Fruit fly (Drosophila melanogaster) whole organism, adult: ENCODE measurements around the gene CG17803.
A peak's percentile ranks its signal among the peaks of the same experiment; 100 is the strongest.

Source experiments
- CG11617 ChIP-seq: fragments of 200-800 bp; sonication (Bioruptor generic); optimal IDR thresholded peaks from 2 replicates; lab custom pipeline; 2017; ENCODE audit warnings: mild to moderate bottlenecking, missing biosample characterization, missing genetic modification reagents, missing genetic modification characterization
- CG12768 ChIP-seq: fragments of 200-800 bp; sonication (Bioruptor generic); optimal IDR thresholded peaks from 2 replicates; lab custom pipeline; 2017; ENCODE audit warnings: missing biosample characterization, missing genetic modification characterization, mild to moderate bottlenecking, moderate library complexity, missing genetic modification reagents
- CG14711 ChIP-seq: fragments of 200-800 bp; sonication (Bioruptor generic); optimal IDR thresholded peaks from 2 replicates; lab custom pipeline; 2018; ENCODE audit warnings: missing biosample characterization, mild to moderate bottlenecking, missing genetic modification characterization, moderate library complexity
- CG1620 ChIP-seq: fragments of 200-800 bp; sonication (Bioruptor generic); optimal IDR thresholded peaks from 2 replicates; lab custom pipeline; 2016; ENCODE audit warnings: missing biosample characterization, missing genetic modification characterization
- CG33017 ChIP-seq: fragments of 200-800 bp; sonication (Bioruptor generic); optimal IDR thresholded peaks from 2 replicates; lab custom pipeline; 2018; ENCODE audit warnings: missing biosample characterization, mild to moderate bottlenecking, missing genetic modification characterization, moderate library complexity
- CG5204 ChIP-seq: fragments of 200-800 bp; sonication (Bioruptor generic); optimal IDR thresholded peaks from 2 replicates; lab custom pipeline; 2016; ENCODE audit warnings: missing biosample characterization, missing genetic modification characterization
- CG7045 ChIP-seq: fragments of 200-800 bp; sonication (Bioruptor generic); optimal IDR thresholded peaks from 2 replicates; lab custom pipeline; 2017; ENCODE audit warnings: missing biosample characterization, mild to moderate bottlenecking, missing genetic modification characterization
- CG7101 ChIP-seq: fragments of 200-800 bp; sonication (Bioruptor generic); optimal IDR thresholded peaks from 2 replicates; lab custom pipeline; 2018; ENCODE audit warnings: missing biosample characterization, mild to moderate bottlenecking, missing genetic modification characterization, moderate library complexity
- Clk ChIP-seq: fragments of 200-800 bp; sonication (Bioruptor generic); optimal IDR thresholded peaks from 2 replicates; lab custom pipeline; 2017; ENCODE audit warnings: missing biosample characterization, missing genetic modification characterization
- Crg-1 ChIP-seq: fragments of 200-800 bp; sonication (Bioruptor generic); optimal IDR thresholded peaks from 2 replicates; lab custom pipeline; 2016; ENCODE audit warnings: missing biosample characterization, missing genetic modification characterization
- Hr96 ChIP-seq: fragments of 200-800 bp; sonication (Bioruptor generic); optimal IDR thresholded peaks from 2 replicates; lab custom pipeline; 2016; ENCODE audit warnings: missing biosample characterization, missing genetic modification characterization
- Mnt ChIP-seq: fragments of 200-800 bp; sonication (Bioruptor generic); optimal IDR thresholded peaks from 2 replicates; lab custom pipeline; 2016; ENCODE audit warnings: missing biosample characterization, mild to moderate bottlenecking, missing genetic modification characterization
- bab1 ChIP-seq: fragments of 200-800 bp; sonication (Bioruptor generic); optimal IDR thresholded peaks from 3 replicates; lab custom pipeline; 2019; ENCODE audit warnings: missing biosample characterization, mild to moderate bottlenecking, missing genetic modification characterization, moderate library complexity
- cic ChIP-seq: fragments of 200-800 bp; sonication (Bioruptor generic); optimal IDR thresholded peaks from 2 replicates; lab custom pipeline; 2017; ENCODE audit warnings: missing biosample characterization, mild to moderate bottlenecking, missing genetic modification characterization, moderate library complexity
- cnc ChIP-seq, 2 experiments: fragments of >200 bp; optimal IDR thresholded peaks; 2 replicates each; lab custom pipeline; 2017
- kay ChIP-seq: fragments of 200-800 bp; sonication (Bioruptor generic); peaks from one replicate; lab custom pipeline; 2016; ENCODE audit warnings: missing biosample characterization, missing genetic modification characterization, borderline replicate concordance
- ovo ChIP-seq: fragments of 200-800 bp; sonication (Bioruptor generic); optimal IDR thresholded peaks from 2 replicates; lab custom pipeline; 2016; ENCODE audit warnings: missing biosample characterization, missing genetic modification characterization
- pad ChIP-seq: fragments of 200-800 bp; sonication (Bioruptor generic); optimal IDR thresholded peaks from 3 replicates; lab custom pipeline; 2017; ENCODE audit warnings: missing biosample characterization, missing genetic modification characterization, mild to moderate bottlenecking, moderate library complexity, missing genetic modification reagents
- tj ChIP-seq: fragments of 200-800 bp; sonication (Bioruptor generic); optimal IDR thresholded peaks from 3 replicates; lab custom pipeline; 2017; ENCODE audit warnings: missing biosample characterization, mild to moderate bottlenecking, missing genetic modification characterization, moderate library complexity
- toe ChIP-seq: fragments of 200-800 bp; sonication (Bioruptor generic); optimal IDR thresholded peaks from 2 replicates; lab custom pipeline; 2016; ENCODE audit warnings: missing biosample characterization, missing genetic modification characterization

CG17803 gene

DNA sequence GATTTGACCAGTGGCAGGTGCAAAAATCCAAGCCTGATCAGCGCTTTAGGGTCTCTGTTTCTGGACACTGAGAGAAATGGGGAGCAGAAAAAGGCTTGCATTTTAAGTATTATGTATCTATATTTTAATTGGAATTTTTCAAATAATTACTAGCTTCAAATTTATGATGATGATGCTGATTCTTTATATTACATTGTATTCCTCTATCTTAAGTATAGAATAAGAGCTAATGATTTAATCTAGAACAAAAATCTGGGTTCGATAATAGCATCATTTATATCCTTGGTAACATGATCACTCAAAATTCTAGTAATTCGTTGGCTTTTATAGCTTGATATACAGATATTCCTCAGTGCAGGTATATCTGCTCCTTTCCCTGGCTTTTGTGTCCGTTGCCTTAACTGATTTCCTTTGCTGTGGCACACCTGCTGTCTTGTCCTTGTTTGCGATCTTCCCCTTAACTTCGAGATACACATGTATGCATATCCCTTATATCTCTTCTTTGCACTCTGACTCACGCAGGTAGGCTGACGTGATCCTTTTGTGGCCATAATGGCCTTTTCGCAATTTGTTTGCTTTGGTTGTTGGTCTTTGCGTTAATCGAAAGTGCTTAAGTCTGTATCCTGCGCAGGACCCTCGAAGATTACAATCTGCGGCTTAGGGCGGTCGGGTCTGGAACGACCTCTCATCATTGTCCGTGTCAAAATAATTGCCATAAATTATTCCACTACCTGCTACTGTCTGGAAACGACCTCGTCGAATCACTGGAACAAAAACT lies 24.7 kb upstream of the CG17803 start:
- TF ChIP-seq CG7101 (tag; lab: Kevin White, UChicago) (no peak), CG12768 (GFP tag; lab: Kevin White, UChicago) (no peak), kay (no peak), Clk (GFP tag; lab: Kevin White, UChicago) (no peak), CG33017 (tag; lab: Kevin White, UChicago) (no peak), cnc (optimal IDR thresholded peaks at IDR 0.05; lab: Kevin White, UChicago) (no peak), toe (GFP tag; lab: Kevin White, UChicago) (no peak)

- TF ChIP-seq kay (peak; percentile 60), CG7045 (no peak)
These were observed 20.4 kb upstream of the CG17803 start for dm6 chr3R:17821744-17822143.

DNA sequence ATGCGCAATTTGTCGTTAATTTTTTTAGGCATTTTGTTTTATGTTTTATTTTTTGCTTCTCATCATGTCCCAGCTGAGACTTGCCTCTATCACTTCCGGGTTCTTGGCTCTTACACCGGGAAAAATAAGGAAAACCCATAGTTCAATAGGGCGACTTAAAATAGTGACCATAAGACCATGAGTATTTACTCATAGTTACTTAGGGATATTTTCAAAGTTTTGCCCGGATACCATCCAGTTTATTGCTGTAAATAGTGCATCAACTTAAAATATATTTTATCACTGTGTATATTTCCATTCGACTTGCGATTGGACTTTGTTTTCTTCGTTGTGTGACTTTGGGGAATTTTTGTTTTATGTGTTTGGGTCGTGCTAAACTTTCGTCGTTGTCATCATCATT lies 17.5 kb upstream of the CG17803 start:
- peak; percentile 39 for TF ChIP-seq kay
- no peak for TF ChIP-seq Mnt (GFP tag; lab: Kevin White, UChicago)

dm6 chr3R:17814191-17814923 lies 13.0 kb upstream of the CG17803 start:
- TF ChIP-seq CG12768 (GFP tag; lab: Kevin White, UChicago) = no peak
- TF ChIP-seq pad (GFP tag; lab: Kevin White, UChicago) = no peak
- no peak for TF ChIP-seq cnc (optimal IDR thresholded peaks at IDR 0.05; lab: Kevin White, UChicago)
- no peak for TF ChIP-seq CG5204 (GFP tag; lab: Kevin White, UChicago)
- TF ChIP-seq CG11617 (GFP tag; lab: Kevin White, UChicago) = no peak
- TF ChIP-seq Crg-1 (GFP tag; lab: Kevin White, UChicago) = no peak
- no peak for TF ChIP-seq CG7045
- no peak for TF ChIP-seq cic
- TF ChIP-seq bab1 (GFP tag; lab: Kevin White, UChicago) = no peak

DNA sequence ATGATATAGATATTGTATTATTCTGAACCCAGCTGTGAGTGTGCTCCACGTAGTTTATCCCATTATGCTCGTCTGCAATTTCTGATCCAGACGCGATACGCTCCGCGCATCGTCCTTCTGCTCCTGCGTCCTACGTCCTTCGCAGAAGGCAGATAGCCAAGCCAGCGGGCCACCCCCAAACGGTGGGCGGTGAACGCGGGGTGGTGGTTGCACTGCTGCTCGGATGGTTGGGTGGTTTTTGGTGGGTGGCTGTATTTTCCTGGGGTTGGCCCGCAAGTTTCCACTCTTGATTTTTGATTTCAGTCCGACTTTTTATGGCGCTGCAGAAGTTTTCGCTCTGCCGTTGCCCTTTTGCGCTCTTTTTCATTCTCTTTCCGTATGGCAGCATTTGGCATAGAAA lies 11.2 kb upstream of the CG17803 start:
- TF ChIP-seq CG33017 (tag; lab: Kevin White, UChicago) (no peak), CG14711 (tag; lab: Kevin White, UChicago) (no peak), ovo (no peak)

- TF ChIP-seq kay (no peak), CG1620 (GFP tag; lab: Kevin White, UChicago) (no peak), cnc (optimal IDR thresholded peaks at IDR 0.05; lab: Kevin White, UChicago) (no peak), Mnt (GFP tag; lab: Kevin White, UChicago) (no peak), cic (no peak), CG5204 (GFP tag; lab: Kevin White, UChicago) (no peak), CG14711 (tag; lab: Kevin White, UChicago) (no peak), bab1 (GFP tag; lab: Kevin White, UChicago) (no peak), Crg-1 (GFP tag; lab: Kevin White, UChicago) (no peak), tj (no peak), toe (GFP tag; lab: Kevin White, UChicago) (no peak), CG11617 (GFP tag; lab: Kevin White, UChicago) (no peak), CG12768 (GFP tag; lab: Kevin White, UChicago) (no peak), CG7101 (tag; lab: Kevin White, UChicago) (no peak), Hr96 (no peak), CG33017 (tag; lab: Kevin White, UChicago) (no peak), ovo (no peak)
These were observed 10.4 kb upstream of the CG17803 start for dm6 chr3R:17811707-17812099.

dm6 chr3R:17810951-17811706 lies 9.8 kb upstream of the CG17803 start, which contains the start of the genes Alg1 and tinc:
Alg1 (minus strand) TSS chr3R:17811134.
tinc (plus strand) TSS chr3R:17811541.
- TF ChIP-seq CG7045 (peak; percentile 73), CG7101 (tag; lab: Kevin White, UChicago) (peak; percentile 88), Mnt (GFP tag; lab: Kevin White, UChicago) (peak; percentile 39), kay (no peak), CG5204 (GFP tag; lab: Kevin White, UChicago) (no peak), cic (peak; percentile 20), CG1620 (GFP tag; lab: Kevin White, UChicago) (peak; percentile 58), CG11617 (GFP tag; lab: Kevin White, UChicago) (peak; percentile 65), bab1 (GFP tag; lab: Kevin White, UChicago) (peak; percentile 86), toe (GFP tag; lab: Kevin White, UChicago) (peak; percentile 62), Clk (GFP tag; lab: Kevin White, UChicago) (no peak), Hr96 (no peak), CG33017 (tag; lab: Kevin White, UChicago) (peak; percentile 89), Crg-1 (GFP tag; lab: Kevin White, UChicago) (no peak), pad (GFP tag; lab: Kevin White, UChicago) (peak; percentile 34), ovo (peak; percentile 15), CG14711 (tag; lab: Kevin White, UChicago) (peak; percentile 84), cnc (optimal IDR thresholded peaks at IDR 0.05; lab: Kevin White, UChicago) (no peak), tj (peak; percentile 42), CG12768 (GFP tag; lab: Kevin White, UChicago) (peak; percentile 80)
